Worm (Caenorhabditis elegans): ENCODE measurements around the gene lron-7.

lron-7 gene

DNA sequence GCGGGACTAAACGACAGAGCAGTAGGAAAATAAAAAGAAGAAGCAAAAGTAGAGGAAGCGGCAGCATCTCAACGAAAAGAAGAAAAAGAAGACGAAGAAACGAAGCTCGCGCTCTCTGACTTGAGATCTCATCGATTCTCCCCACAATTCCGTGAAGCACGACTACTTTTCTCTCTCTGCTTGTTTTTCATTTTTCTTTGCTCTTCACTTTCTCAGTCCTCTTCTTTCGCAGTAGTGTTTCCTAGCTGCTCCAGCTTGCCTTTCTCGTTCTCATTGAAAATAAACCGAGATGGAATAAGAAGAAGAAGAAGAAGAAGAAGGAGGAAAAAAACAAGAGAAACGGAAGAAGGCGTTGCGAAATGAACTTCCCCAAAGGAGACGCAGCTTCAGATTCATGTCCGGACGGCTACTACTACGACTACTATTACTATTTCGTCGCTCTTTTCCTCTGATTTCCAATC lies 7.2 kb upstream of the lron-7 start (continued):
- peak; percentile 96 for TF ChIP-seq fkh-10 (GFP tag; optimal IDR thresholded peaks at IDR 0.05)
- TF ChIP-seq C34B4.2 (tag; optimal IDR thresholded peaks at IDR 0.05) = no peak
- peak; percentile 31 for TF ChIP-seq snu-23 (GFP tag; optimal IDR thresholded peaks at IDR 0.05)
- peak; percentile 7 for TF ChIP-seq fos-1 (tag; optimal IDR thresholded peaks at IDR 0.05)
- no peak for TF ChIP-seq lin-13 (GFP tag; optimal IDR thresholded peaks at IDR 0.05)
- no peak for TF ChIP-seq nhr-11 (tag; optimal IDR thresholded peaks at IDR 0.05)
- no peak for TF ChIP-seq nhr-237 (tag; optimal IDR thresholded peaks at IDR 0.05)
- peak; percentile 63 for TF ChIP-seq egl-13 (tag; optimal IDR thresholded peaks at IDR 0.05)
- TF ChIP-seq lir-3 (tag; optimal IDR thresholded peaks at IDR 0.05; ENCODE audit: poor library complexity) = no peak
- no peak for TF ChIP-seq ceh-8 (GFP tag; optimal IDR thresholded peaks at IDR 0.05)
- peak; percentile 9 for TF ChIP-seq nhr-20 (tag; optimal IDR thresholded peaks at IDR 0.05)
- TF ChIP-seq mef-2 (tag; optimal IDR thresholded peaks at IDR 0.05) = no peak
- no peak for TF ChIP-seq nhr-85 (tag)
- no peak for TF ChIP-seq hpl-2 (GFP tag; optimal IDR thresholded peaks at IDR 0.05)
- no peak for TF ChIP-seq lin-39 (tag; optimal IDR thresholded peaks at IDR 0.05)
- TF ChIP-seq ama-1 (optimal IDR thresholded peaks at IDR 0.05) = no peak
- TF ChIP-seq dpl-1 (GFP tag; optimal IDR thresholded peaks at IDR 0.05) = no peak
- TF ChIP-seq elt-2 (tag; optimal IDR thresholded peaks at IDR 0.05) = no peak
- TF ChIP-seq sptf-1 (tag; optimal IDR thresholded peaks at IDR 0.05) = no peak
- no peak for TF ChIP-seq lin-15B (tag; optimal IDR thresholded peaks at IDR 0.05)
- no peak for TF ChIP-seq blmp-1 (tag; optimal IDR thresholded peaks at IDR 0.05)
- no peak for TF ChIP-seq ztf-11 (tag; optimal IDR thresholded peaks at IDR 0.05)
- TF ChIP-seq unc-62 (GFP tag; optimal IDR thresholded peaks at IDR 0.05) = no peak
- TF ChIP-seq ceh-82 (tag; optimal IDR thresholded peaks at IDR 0.05) = peak in 1 of 3 experiments; percentile 48
- no peak for TF ChIP-seq skn-1 (tag; optimal IDR thresholded peaks at IDR 0.05)
- no peak for TF ChIP-seq Y116A8C.19 (tag; optimal IDR thresholded peaks at IDR 0.05; ENCODE audit: borderline replicate concordance)
- no peak for TF ChIP-seq nhr-90 (tag; optimal IDR thresholded peaks at IDR 0.05; ENCODE audit: poor library complexity)
- TF ChIP-seq alr-1 (tag; optimal IDR thresholded peaks at IDR 0.05; ENCODE audit: borderline replicate concordance) = no peak
- TF ChIP-seq nhr-28 (tag; optimal IDR thresholded peaks at IDR 0.05) = no peak
- TF ChIP-seq mep-1 (tag; optimal IDR thresholded peaks at IDR 0.05) = peak; percentile 41
- no peak for TF ChIP-seq unc-30 (tag; optimal IDR thresholded peaks at IDR 0.05)
- TF ChIP-seq nhr-19 (GFP tag; conservative IDR thresholded peaks at IDR 0.05) = no peak
- no peak for TF ChIP-seq ces-1 (GFP tag; optimal IDR thresholded peaks at IDR 0.05)
- TF ChIP-seq irx-1 (tag; optimal IDR thresholded peaks at IDR 0.05) = no peak
- TF ChIP-seq elt-3 (tag; optimal IDR thresholded peaks at IDR 0.05) = no peak
- peak; percentile 16 to 63 for TF ChIP-seq lsy-2 (tag; optimal IDR thresholded peaks at IDR 0.05)
- TF ChIP-seq snpc-4 (tag; optimal IDR thresholded peaks at IDR 0.05) = no peak
- TF ChIP-seq pqm-1 (tag; optimal IDR thresholded peaks at IDR 0.05) = no peak
- TF ChIP-seq nhr-12 (tag; optimal IDR thresholded peaks at IDR 0.05) = no peak
- TF ChIP-seq mab-9 (GFP tag; IDR thresholded peaks at IDR 0.05) = no peak
- no peak for TF ChIP-seq ceh-88 (GFP tag; IDR thresholded peaks at IDR 0.05)
- TF ChIP-seq fkh-8 (tag; optimal IDR thresholded peaks at IDR 0.05) = peak; percentile 70
- TF ChIP-seq unc-130 (tag; optimal IDR thresholded peaks at IDR 0.05) = no peak
- TF ChIP-seq lin-35 (GFP tag; optimal IDR thresholded peaks at IDR 0.05) = peak in 1 of 2 experiments; percentile 4
- TF ChIP-seq xbp-1 (tag; optimal IDR thresholded peaks at IDR 0.05) = peak; percentile 29
- peak; percentile 62 for TF ChIP-seq nhr-71 (tag; optimal IDR thresholded peaks at IDR 0.05)
- no peak for TF ChIP-seq aly-2 (tag; optimal IDR thresholded peaks at IDR 0.05)
- no peak for TF ChIP-seq zip-4 (GFP tag; optimal IDR thresholded peaks at IDR 0.05)
- no peak for TF ChIP-seq sup-37 (GFP tag; optimal IDR thresholded peaks at IDR 0.05)
- no peak for TF ChIP-seq mdl-1 (tag; optimal IDR thresholded peaks at IDR 0.05)
- peak; percentile 19 to 21 for TF ChIP-seq efl-1 (optimal IDR thresholded peaks at IDR 0.05)
- TF ChIP-seq efl-1 (GFP tag; optimal IDR thresholded peaks at IDR 0.05 in 1 of 2) = no peak
- TF ChIP-seq ceh-63 (GFP tag; optimal IDR thresholded peaks at IDR 0.05) = no peak
- no peak for TF ChIP-seq tlp-1 (tag; optimal IDR thresholded peaks at IDR 0.05)
